Fruit fly (Drosophila melanogaster) whole organism, wandering third instar larva: ENCODE data around the gene CG10948.
A peak's percentile ranks its signal among the peaks of the same experiment; 100 is the strongest.

Source experiments
- CG9705 ChIP-seq: fragments of 200-800 bp; sonication (Bioruptor generic); optimal IDR thresholded peaks from 2 replicates; lab custom pipeline; 2018; ENCODE audit warnings: missing biosample characterization, mild to moderate bottlenecking, missing genetic modification characterization
- Hnf4 ChIP-seq: fragments of 200-800 bp; sonication (Bioruptor generic); optimal IDR thresholded peaks from 2 replicates; lab custom pipeline; 2016; ENCODE audit warnings: missing biosample characterization, mild to moderate bottlenecking, missing genetic modification characterization
- br ChIP-seq: fragments of 200-800 bp; sonication (Bioruptor generic); optimal IDR thresholded peaks from 2 replicates; lab custom pipeline; 2016; ENCODE audit warnings: missing biosample characterization, missing genetic modification characterization
- foxo ChIP-seq, 2 experiments: fragments of 200-800 bp; sonication (Bioruptor generic); optimal IDR thresholded peaks; 2 replicates in 1 of 2; 3 replicates in 1 of 2; lab custom pipeline; 2016 to 2017; ENCODE audit warnings: missing biosample characterization in 2 of 2, missing genetic modification characterization in 2 of 2
- psq ChIP-seq: fragments of 200-800 bp; sonication (Bioruptor generic); optimal IDR thresholded peaks from 3 replicates; lab custom pipeline; 2017; ENCODE audit warnings: missing biosample characterization, mild to moderate bottlenecking, missing genetic modification characterization, moderate library complexity

DNA sequence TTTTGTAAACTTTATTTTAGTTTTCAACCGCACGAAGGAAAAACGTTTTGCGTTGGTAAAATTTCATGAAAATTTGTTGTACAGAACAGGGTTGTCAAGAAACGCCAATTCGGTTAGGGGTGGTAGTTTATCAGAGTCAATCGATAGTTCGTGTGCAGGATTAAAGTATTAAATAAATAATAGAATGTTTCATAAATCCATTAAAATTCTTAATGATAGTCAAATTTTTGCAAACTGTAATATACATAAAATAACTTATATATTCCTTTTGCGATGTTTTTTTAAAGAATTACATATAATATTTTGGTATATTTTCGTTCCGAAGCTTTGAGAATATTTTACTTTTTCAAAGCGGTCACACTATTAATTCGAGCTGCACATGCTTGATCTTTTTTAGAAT, 36.0 kb downstream of the CG10948 start, which contains the start of the genes Sf3a2 and CG42588:
- TF ChIP-seq br = no peak
- TF ChIP-seq CG9705 (GFP tag; lab: Kevin White, UChicago) = peak; percentile 29
- no peak for TF ChIP-seq Hnf4 (GFP tag; lab: Kevin White, UChicago)
- TF ChIP-seq psq (GFP tag; lab: Kevin White, UChicago) = peak; percentile 56
- TF ChIP-seq foxo (GFP tag; optimal IDR thresholded peaks at IDR 0.05; lab: Kevin White, UChicago) = peak in 1 of 2 experiments; percentile 63
